Worm (Caenorhabditis elegans): ENCODE data around the gene str-71.

Gene str-71

ce11 chrV:15505068-15505467, 46.1 kb upstream of the str-71 start (continued):
- peak in 1 of 2 experiments; percentile 29 for TF ChIP-seq mdl-1 (tag; optimal IDR thresholded peaks at IDR 0.05)
- no peak for TF ChIP-seq lin-38 (GFP tag; IDR thresholded peaks at IDR 0.05)
- TF ChIP-seq F44E2.7 (GFP tag; IDR thresholded peaks at IDR 0.05), result 0 out of 2 replicates have a peak, but pooled peaks have one; percentile 6
- TF ChIP-seq nhr-76 (tag; optimal IDR thresholded peaks at IDR 0.05), result no peak
- TF ChIP-seq F49E8.2 (tag; optimal IDR thresholded peaks at IDR 0.05; ENCODE audit: borderline replicate concordance), result no peak
- TF ChIP-seq php-3 (GFP tag; IDR thresholded peaks at IDR 0.05), result 0 out of 2 replicates have a peak, but pooled peaks have one; percentile 39
- no peak for TF ChIP-seq Y75B8A.6 (GFP tag; IDR thresholded peaks at IDR 0.05)
- TF ChIP-seq ceh-32 (tag; optimal IDR thresholded peaks at IDR 0.05; ENCODE audit: poor library complexity), result no peak
- no peak for TF ChIP-seq mep-1 (tag; optimal IDR thresholded peaks at IDR 0.05)
- TF ChIP-seq ceh-20 (GFP tag; IDR thresholded peaks at IDR 0.05), result peak; percentile 68
- peak; percentile 81 for TF ChIP-seq arid-1 (GFP tag; conservative IDR thresholded peaks at IDR 0.05)
- no peak for TF ChIP-seq attf-4 (tag; optimal IDR thresholded peaks at IDR 0.05)
- TF ChIP-seq hif-1 (tag; optimal IDR thresholded peaks at IDR 0.05), result no peak
- no peak for TF ChIP-seq ZK546.5 (tag; optimal IDR thresholded peaks at IDR 0.05)
- TF ChIP-seq pqm-1 (tag; optimal IDR thresholded peaks at IDR 0.05), result no peak
- TF ChIP-seq nhr-237 (tag; optimal IDR thresholded peaks at IDR 0.05), result no peak
- no peak for TF ChIP-seq F10B5.3 (tag; optimal IDR thresholded peaks at IDR 0.05)
- no peak for TF ChIP-seq ztf-7 (tag; optimal IDR thresholded peaks at IDR 0.05)
- TF ChIP-seq ceh-28 (tag; optimal IDR thresholded peaks at IDR 0.05), result no peak
- peak; percentile 82 for TF ChIP-seq ctbp-1 (GFP tag; IDR thresholded peaks at IDR 0.05)
- no peak for TF ChIP-seq fkh-10 (GFP tag; optimal IDR thresholded peaks at IDR 0.05)
- no peak for TF ChIP-seq duxl-1 (tag; optimal IDR thresholded peaks at IDR 0.05; ENCODE audit: poor library complexity)
- TF ChIP-seq zag-1 (tag; optimal IDR thresholded peaks at IDR 0.05), result no peak
- TF ChIP-seq Y105C5A.15 (GFP tag; IDR thresholded peaks at IDR 0.05), result peak; percentile 13; the same call in 1 of the 2 replicates
- TF ChIP-seq madf-5 (GFP tag; IDR thresholded peaks at IDR 0.05), result 0 out of 4 replicates have a peak, but pooled peaks of 1 of the 2 experiments have one; percentile 40
- TF ChIP-seq zip-2 (tag; optimal IDR thresholded peaks at IDR 0.05), result no peak
- TF ChIP-seq tag-97 (GFP tag; IDR thresholded peaks at IDR 0.05), result no peak
- no peak for TF ChIP-seq zfp-3 (GFP tag; conservative IDR thresholded peaks at IDR 0.05)
- 0 out of 2 replicates have a peak, but pooled peaks have one; percentile 10 for TF ChIP-seq madf-9 (GFP tag; conservative IDR thresholded peaks at IDR 0.05)
- no peak for TF ChIP-seq lin-15B (tag; optimal IDR thresholded peaks at IDR 0.05)
- peak; percentile 26 for TF ChIP-seq nhr-102 (tag; optimal IDR thresholded peaks at IDR 0.05)
- no peak for TF ChIP-seq T20F7.1 (GFP tag; optimal IDR thresholded peaks at IDR 0.05)
- no peak for TF ChIP-seq ztf-11 (tag; optimal IDR thresholded peaks at IDR 0.05)
- TF ChIP-seq egl-43 (GFP tag; IDR thresholded peaks at IDR 0.05), result peak; percentile 81
- no peak for TF ChIP-seq spr-3 (GFP tag; optimal IDR thresholded peaks at IDR 0.05)
- TF ChIP-seq hlh-30 (tag; optimal IDR thresholded peaks at IDR 0.05; ENCODE audit: insufficient read depth), result no peak
- no peak for TF ChIP-seq nhr-6 (tag; optimal IDR thresholded peaks at IDR 0.05)
- TF ChIP-seq mxl-3 (GFP tag; optimal IDR thresholded peaks at IDR 0.05), result no peak
- no peak for TF ChIP-seq egl-27 (tag; optimal IDR thresholded peaks at IDR 0.05)
- no peak for TF ChIP-seq nhr-41 (GFP tag; IDR thresholded peaks at IDR 0.05)
- peak; percentile 62; the same call in 1 of the 2 replicates for TF ChIP-seq ceh-44 (GFP tag; IDR thresholded peaks at IDR 0.05)
- TF ChIP-seq nhr-25 (tag; optimal IDR thresholded peaks at IDR 0.05; ENCODE audit: borderline replicate concordance, insufficient read depth), result no peak
- TF ChIP-seq unc-62 (GFP tag; optimal IDR thresholded peaks at IDR 0.05 in 1 of 2), result no peak
- TF ChIP-seq unc-62 (tag; optimal IDR thresholded peaks at IDR 0.05), result no peak
- TF ChIP-seq lir-3 (tag; optimal IDR thresholded peaks at IDR 0.05), result no peak
- TF ChIP-seq zfp-2 (tag; optimal IDR thresholded peaks at IDR 0.05), result no peak
- TF ChIP-seq daf-16 (GFP tag; optimal IDR thresholded peaks at IDR 0.05), result peak; percentile 2 to 65
- peak; percentile 44 for TF ChIP-seq daf-16 (tag; optimal IDR thresholded peaks at IDR 0.05)
- no peak for TF ChIP-seq gei-8 (GFP tag; optimal IDR thresholded peaks at IDR 0.05)
- peak; percentile 77 for TF ChIP-seq snpc-1.2 (GFP tag; IDR thresholded peaks at IDR 0.05)
- TF ChIP-seq R02D3.7 (tag; optimal IDR thresholded peaks at IDR 0.05), result no peak
